Fruit fly (Drosophila melanogaster) whole organism, pupa: Measurements from ENCODE around the gene sphinx2.

Experiments used
- CG10348 ChIP-seq: fragments of 200-800 bp; sonication (Bioruptor generic); IDR thresholded peaks from 2 replicates; pipeline ENCODE4 v1.3.6; 2022; ENCODE audit warnings: missing biosample characterization, missing genetic modification characterization
- CG12605 ChIP-seq: fragments of 200-800 bp; sonication (Bioruptor generic); IDR thresholded peaks from 2 replicates; pipeline ENCODE4 v1.3.6; 2022; ENCODE audit warnings: missing biosample characterization, missing genetic modification characterization
- CG13204 ChIP-seq: fragments of 200-800 bp; sonication (Bioruptor generic); optimal IDR thresholded peaks from 2 replicates; lab custom pipeline; 2018; ENCODE audit warnings: missing biosample characterization, mild to moderate bottlenecking, missing genetic modification characterization, moderate library complexity
- CG14655 ChIP-seq: fragments of 200-800 bp; sonication (Bioruptor generic); optimal IDR thresholded peaks from 3 replicates; lab custom pipeline; 2017; ENCODE audit warnings: mild to moderate bottlenecking, missing biosample characterization, missing genetic modification reagents, missing genetic modification characterization
- CG15710 ChIP-seq: fragments of 200-800 bp; sonication (Bioruptor generic); optimal IDR thresholded peaks from 2 replicates; lab custom pipeline; 2018; ENCODE audit warnings: missing biosample characterization, mild to moderate bottlenecking, missing genetic modification characterization, moderate library complexity
- CG17806 ChIP-seq: fragments of 200-800 bp; sonication (Bioruptor generic); optimal IDR thresholded peaks from 2 replicates; lab custom pipeline; 2018; ENCODE audit warnings: missing biosample characterization, mild to moderate bottlenecking, missing genetic modification characterization, moderate library complexity
- CG32121 ChIP-seq: fragments of 200-800 bp; sonication (Bioruptor generic); IDR thresholded peaks from 2 replicates; pipeline ENCODE4 v1.3.6; 2022; ENCODE audit warnings: missing biosample characterization, missing genetic modification characterization
- CG34367 ChIP-seq: fragments of 200-800 bp; sonication (Bioruptor generic); optimal IDR thresholded peaks from 2 replicates; lab custom pipeline; 2018; ENCODE audit warnings: missing biosample characterization, mild to moderate bottlenecking, missing genetic modification characterization
- CG4496 ChIP-seq: fragments of 200-800 bp; sonication (Bioruptor generic); IDR thresholded peaks from 3 replicates; pipeline ENCODE4 v1.3.6; 2022; ENCODE audit warnings: missing biosample characterization, missing genetic modification characterization
- CG8159 ChIP-seq: fragments of 200-800 bp; sonication (Bioruptor generic); optimal IDR thresholded peaks from 3 replicates; lab custom pipeline; 2018; ENCODE audit warnings: missing biosample characterization, mild to moderate bottlenecking, missing genetic modification characterization, moderate library complexity
- CG8301 ChIP-seq: fragments of 200-800 bp; sonication (Bioruptor generic); optimal IDR thresholded peaks from 2 replicates; lab custom pipeline; 2018; ENCODE audit warnings: missing biosample characterization, mild to moderate bottlenecking, missing genetic modification characterization
- CG9948 ChIP-seq: fragments of 200-800 bp; sonication (Bioruptor generic); optimal IDR thresholded peaks from 2 replicates; lab custom pipeline; 2018; ENCODE audit warnings: missing biosample characterization, mild to moderate bottlenecking, missing genetic modification characterization, moderate library complexity
- D1 ChIP-seq: fragments of 200-800 bp; sonication (Bioruptor generic); optimal IDR thresholded peaks from 2 replicates; lab custom pipeline; 2018; ENCODE audit warnings: missing biosample characterization, mild to moderate bottlenecking, missing genetic modification characterization, moderate library complexity
- EcR ChIP-seq: fragments of 200-800 bp; sonication (Bioruptor generic); optimal IDR thresholded peaks from 3 replicates; lab custom pipeline; 2019; ENCODE audit warnings: missing biosample characterization, missing genetic modification characterization, mild to moderate bottlenecking, moderate library complexity, missing genetic modification reagents
- Ets98B ChIP-seq: fragments of 200-800 bp; sonication (Bioruptor generic); IDR thresholded peaks from 2 replicates; pipeline ENCODE4 v1.3.6; 2022; ENCODE audit warnings: missing biosample characterization, missing genetic modification characterization
- Pif1A ChIP-seq: fragments of 200-800 bp; sonication (Bioruptor generic); optimal IDR thresholded peaks from 3 replicates; lab custom pipeline; 2016; ENCODE audit warnings: missing biosample characterization, missing genetic modification characterization
- Pif1B ChIP-seq: fragments of 200-800 bp; sonication (Bioruptor generic); optimal IDR thresholded peaks from 3 replicates; lab custom pipeline; 2016; ENCODE audit warnings: missing biosample characterization, missing genetic modification characterization
- Snoo ChIP-seq: fragments of 200-800 bp; sonication (Bioruptor generic); optimal IDR thresholded peaks from 3 replicates; lab custom pipeline; 2017; ENCODE audit warnings: missing biosample characterization, mild to moderate bottlenecking, missing genetic modification characterization, inconsistent platforms
- fd96Ca ChIP-seq: fragments of 200-800 bp; sonication (Bioruptor generic); IDR thresholded peaks from 3 replicates; pipeline ENCODE4 v1.3.6; 2022; ENCODE audit warnings: missing biosample characterization, missing genetic modification characterization
- gl ChIP-seq: fragments of 200-800 bp; sonication (Bioruptor generic); optimal IDR thresholded peaks from 2 replicates; lab custom pipeline; 2018; ENCODE audit warnings: missing biosample characterization, mild to moderate bottlenecking, missing genetic modification characterization
- rn ChIP-seq: fragments of 200-800 bp; sonication (Bioruptor generic); IDR thresholded peaks from 2 replicates; pipeline ENCODE4 v1.3.6; 2022; ENCODE audit warnings: missing biosample characterization, missing genetic modification characterization

Gene sphinx2

dm6 chr3L:7465209-7465608, 24.7 kb upstream of the sphinx2 start, which contains the start of the genes CG42660, CG42661 and Tsp66A:
Gene CG42660 (plus strand): TSS chr3L:7465509.
Gene CG42661 (plus strand): TSS chr3L:7465509.
Gene Tsp66A (plus strand): TSS chr3L:7465509.
- TF ChIP-seq CG17806 (tag; lab: Kevin White, UChicago) (no peak), gl (tag; lab: Kevin White, UChicago) (no peak), EcR (GFP tag; lab: Kevin White, UChicago) (no peak), CG15710 (tag; lab: Kevin White, UChicago) (no peak), rn (GFP tag; lab: Robert Waterston, UW) (no peak), Ets98B (no peak), CG14655 (GFP tag; lab: Kevin White, UChicago) (no peak), fd96Ca (GFP tag; lab: Robert Waterston, UW) (no peak), CG8301 (no peak), CG9948 (tag; lab: Kevin White, UChicago) (no peak)

- TF ChIP-seq gl (tag; lab: Kevin White, UChicago) (no peak), CG32121 (GFP tag; lab: Robert Waterston, UW) (no peak), Pif1B (GFP tag; lab: Kevin White, UChicago) (no peak), CG12605 (no peak), CG4496 (GFP tag; lab: Robert Waterston, UW) (no peak), CG15710 (tag; lab: Kevin White, UChicago) (no peak), CG8301 (no peak), CG9948 (tag; lab: Kevin White, UChicago) (no peak), CG17806 (tag; lab: Kevin White, UChicago) (no peak), rn (GFP tag; lab: Robert Waterston, UW) (no peak), D1 (no peak)
Observed at dm6 chr3L:7455849-7456248, 15.3 kb upstream of the sphinx2 start, which contains the start of gene ppk26. Gene ppk26 (plus strand): TSS chr3L:7456149.

- TF ChIP-seq Snoo (tag; lab: Kevin White, UChicago): no peak
- TF ChIP-seq CG14655 (GFP tag; lab: Kevin White, UChicago): no peak
- no peak for TF ChIP-seq CG17806 (tag; lab: Kevin White, UChicago)
- no peak for TF ChIP-seq CG15710 (tag; lab: Kevin White, UChicago)
- no peak for TF ChIP-seq CG32121 (GFP tag; lab: Robert Waterston, UW)
- no peak for TF ChIP-seq Pif1A (GFP tag; lab: Kevin White, UChicago)
- TF ChIP-seq fd96Ca (GFP tag; lab: Robert Waterston, UW): no peak
- no peak for TF ChIP-seq gl (tag; lab: Kevin White, UChicago)
- no peak for TF ChIP-seq CG9948 (tag; lab: Kevin White, UChicago)
Observed at dm6 chr3L:7450553-7450952, 10.0 kb upstream of the sphinx2 start, which contains the start of gene CG33278. Gene CG33278 (plus strand): TSS chr3L:7450853.

- TF ChIP-seq CG34367 (tag; lab: Kevin White, UChicago) (no peak), CG10348 (GFP tag; lab: Robert Waterston, UW) (no peak), Snoo (tag; lab: Kevin White, UChicago) (no peak), CG9948 (tag; lab: Kevin White, UChicago) (no peak), CG14655 (GFP tag; lab: Kevin White, UChicago) (no peak), D1 (no peak), CG8301 (no peak), Pif1A (GFP tag; lab: Kevin White, UChicago) (no peak), CG15710 (tag; lab: Kevin White, UChicago) (no peak), fd96Ca (GFP tag; lab: Robert Waterston, UW) (no peak), CG13204 (GFP tag; lab: Kevin White, UChicago) (no peak), CG8159 (no peak), CG17806 (tag; lab: Kevin White, UChicago) (no peak), rn (GFP tag; lab: Robert Waterston, UW) (no peak), CG4496 (GFP tag; lab: Robert Waterston, UW) (no peak)
Observed at dm6 chr3L:7449097-7449496, 8.6 kb upstream of the sphinx2 start.

- no peak for TF ChIP-seq gl (tag; lab: Kevin White, UChicago)
- TF ChIP-seq CG32121 (GFP tag; lab: Robert Waterston, UW): no peak
- no peak for TF ChIP-seq Snoo (tag; lab: Kevin White, UChicago)
- TF ChIP-seq Ets98B: no peak
- TF ChIP-seq Pif1A (GFP tag; lab: Kevin White, UChicago): no peak
- no peak for TF ChIP-seq CG8301
- no peak for TF ChIP-seq CG10348 (GFP tag; lab: Robert Waterston, UW)
- no peak for TF ChIP-seq Pif1B (GFP tag; lab: Kevin White, UChicago)
- TF ChIP-seq EcR (GFP tag; lab: Kevin White, UChicago): no peak
- TF ChIP-seq D1: no peak
- no peak for TF ChIP-seq CG9948 (tag; lab: Kevin White, UChicago)
- no peak for TF ChIP-seq fd96Ca (GFP tag; lab: Robert Waterston, UW)
- no peak for TF ChIP-seq CG8159
- TF ChIP-seq CG34367 (tag; lab: Kevin White, UChicago): no peak
- TF ChIP-seq CG14655 (GFP tag; lab: Kevin White, UChicago): no peak
- TF ChIP-seq rn (GFP tag; lab: Robert Waterston, UW): no peak
- TF ChIP-seq, all 21 proteins: peak for 0
Observed at dm6 chr3L:7439305-7439704, 1.2 kb downstream of the sphinx2 start, which contains the start of gene sphinx1. Gene sphinx1 (minus strand): TSS chr3L:7439405.

- TF ChIP-seq CG14655 (GFP tag; lab: Kevin White, UChicago): no peak
- TF ChIP-seq CG10348 (GFP tag; lab: Robert Waterston, UW): no peak
- no peak for TF ChIP-seq CG32121 (GFP tag; lab: Robert Waterston, UW)
- no peak for TF ChIP-seq EcR (GFP tag; lab: Kevin White, UChicago)
- no peak for TF ChIP-seq Pif1A (GFP tag; lab: Kevin White, UChicago)
- no peak for TF ChIP-seq CG12605
- TF ChIP-seq CG8159: no peak
- no peak for TF ChIP-seq Snoo (tag; lab: Kevin White, UChicago)
- TF ChIP-seq D1: no peak
- TF ChIP-seq gl (tag; lab: Kevin White, UChicago): no peak
- TF ChIP-seq CG4496 (GFP tag; lab: Robert Waterston, UW): no peak
- TF ChIP-seq, all 21 proteins: peak for 0
Observed at dm6 chr3L:7437366-7437765, 3.2 kb downstream of the sphinx2 start, which contains the start of gene CG14835. Gene CG14835 (minus strand): TSS chr3L:7437466.
